Fruit fly (Drosophila melanogaster) whole organism, prepupa: ENCODE data around the gene TP53INP.
A peak's percentile ranks its signal among the peaks of the same experiment; 100 is the strongest.

Source experiments
- Blimp-1 ChIP-seq: fragments of 200-800 bp; sonication (Bioruptor generic); optimal IDR thresholded peaks from 3 replicates; lab custom pipeline; 2017; ENCODE audit warnings: missing biosample characterization, missing genetic modification characterization, mild to moderate bottlenecking, moderate library complexity, missing genetic modification reagents
- CG10631 ChIP-seq: fragments of 200-800 bp; sonication (Bioruptor generic); optimal IDR thresholded peaks from 2 replicates; lab custom pipeline; 2016; ENCODE audit warnings: missing biosample characterization, missing genetic modification characterization
- CG10669 ChIP-seq: fragments of 200-800 bp; sonication (Bioruptor generic); optimal IDR thresholded peaks from 3 replicates; lab custom pipeline; 2018; ENCODE audit warnings: missing biosample characterization, mild to moderate bottlenecking, missing genetic modification characterization, moderate library complexity
- CG11294 ChIP-seq: fragments of 200-800 bp; sonication (Bioruptor generic); IDR thresholded peaks from 2 replicates; pipeline ENCODE4 v1.3.6; 2022; ENCODE audit warnings: missing biosample characterization, missing genetic modification characterization
- CG11762 ChIP-seq: fragments of 200-800 bp; sonication (Bioruptor generic); optimal IDR thresholded peaks from 3 replicates; lab custom pipeline; 2016; ENCODE audit warnings: missing biosample characterization, missing genetic modification characterization; ENCODE audit not compliant: insufficient read depth
- CG11902 ChIP-seq: fragments of 200-800 bp; sonication (Bioruptor generic); optimal IDR thresholded peaks from 3 replicates; lab custom pipeline; 2016; ENCODE audit warnings: missing biosample characterization, missing genetic modification characterization
- CG15336 ChIP-seq: fragments of 200-800 bp; sonication (Bioruptor generic); IDR thresholded peaks from 2 replicates; pipeline ENCODE4 v1.3.6; 2022; ENCODE audit warnings: missing biosample characterization, missing genetic modification characterization
- CG3032 ChIP-seq: fragments of 200-800 bp; optimal IDR thresholded peaks from 2 replicates; lab custom pipeline; 2019; ENCODE audit warnings: missing biosample characterization, mild to moderate bottlenecking, missing genetic modification characterization, moderate library complexity
- CG31627 ChIP-seq: fragments of 200-800 bp; sonication (Bioruptor generic); optimal IDR thresholded peaks from 3 replicates; lab custom pipeline; 2016; ENCODE audit warnings: missing biosample characterization, missing genetic modification characterization
- CG32006 ChIP-seq: fragments of 200-800 bp; sonication (Bioruptor generic); optimal IDR thresholded peaks from 3 replicates; lab custom pipeline; 2017; ENCODE audit warnings: missing biosample characterization, mild to moderate bottlenecking, missing genetic modification characterization
- CG34406 ChIP-seq: fragments of 200-800 bp; sonication (Bioruptor generic); optimal IDR thresholded peaks from 3 replicates; lab custom pipeline; 2016; ENCODE audit warnings: missing biosample characterization, missing genetic modification characterization
- CG3919 ChIP-seq: fragments of 200-800 bp; sonication (Bioruptor generic); optimal IDR thresholded peaks from 3 replicates; lab custom pipeline; 2016; ENCODE audit warnings: missing biosample characterization, missing genetic modification characterization
- CG4318 ChIP-seq: fragments of 200-800 bp; sonication (Bioruptor generic); optimal IDR thresholded peaks from 3 replicates; lab custom pipeline; 2017; ENCODE audit warnings: missing biosample characterization, mild to moderate bottlenecking, missing genetic modification characterization
- CG6163 ChIP-seq: fragments of 200-800 bp; sonication (Bioruptor generic); IDR thresholded peaks from 3 replicates; pipeline ENCODE4 v1.3.6; 2022; ENCODE audit warnings: missing biosample characterization, missing genetic modification characterization
- CG6792 ChIP-seq: fragments of 200-800 bp; sonication (Bioruptor generic); optimal IDR thresholded peaks from 3 replicates; lab custom pipeline; 2016; ENCODE audit warnings: missing biosample characterization, missing genetic modification characterization
- CG6808 ChIP-seq: fragments of 200-800 bp; sonication (Bioruptor generic); optimal IDR thresholded peaks from 3 replicates; lab custom pipeline; 2017; ENCODE audit warnings: missing biosample characterization, missing genetic modification characterization, mild to moderate bottlenecking, moderate library complexity, missing genetic modification reagents
- CG8632 ChIP-seq: fragments of 200-800 bp; sonication (Bioruptor generic); optimal IDR thresholded peaks from 3 replicates; lab custom pipeline; 2016; ENCODE audit warnings: missing biosample characterization, missing genetic modification characterization
- CG9139 ChIP-seq: fragments of 200-800 bp; sonication (Bioruptor generic); optimal IDR thresholded peaks from 3 replicates; lab custom pipeline; 2017; ENCODE audit warnings: missing biosample characterization, mild to moderate bottlenecking, missing genetic modification characterization
- Eip75B ChIP-seq: fragments of 200-800 bp; sonication (Bioruptor generic); optimal IDR thresholded peaks from 3 replicates; lab custom pipeline; 2016; ENCODE audit warnings: missing biosample characterization, missing genetic modification characterization
- Eip78C ChIP-seq: fragments of 200-800 bp; sonication (Bioruptor generic); peaks from one replicate; lab custom pipeline; 2016; ENCODE audit warnings: missing biosample characterization, missing genetic modification characterization
- Ets21C ChIP-seq: fragments of 200-800 bp; sonication (Bioruptor generic); optimal IDR thresholded peaks from 3 replicates; lab custom pipeline; 2016; ENCODE audit warnings: missing biosample characterization, missing genetic modification characterization
- Ets96B ChIP-seq: fragments of 200-800 bp; optimal IDR thresholded peaks from 2 replicates; lab custom pipeline; 2019; ENCODE audit warnings: missing biosample characterization, mild to moderate bottlenecking, missing genetic modification characterization, moderate library complexity
- Hr4 ChIP-seq: fragments of 200-800 bp; sonication (Bioruptor generic); optimal IDR thresholded peaks from 3 replicates; lab custom pipeline; 2016; ENCODE audit warnings: missing biosample characterization, missing genetic modification characterization
- OdsH ChIP-seq: fragments of 200-800 bp; sonication (Bioruptor generic); optimal IDR thresholded peaks from 3 replicates; lab custom pipeline; 2016; ENCODE audit warnings: missing biosample characterization, missing genetic modification characterization
- Smox ChIP-seq: fragments of 200-800 bp; sonication (Bioruptor generic); optimal IDR thresholded peaks from 3 replicates; lab custom pipeline; 2016; ENCODE audit warnings: missing biosample characterization, missing genetic modification characterization
- Sox102F ChIP-seq: fragments of 200-800 bp; sonication (Bioruptor generic); optimal IDR thresholded peaks from 2 replicates; lab custom pipeline; 2016; ENCODE audit warnings: missing biosample characterization, mild to moderate bottlenecking, missing genetic modification characterization
- Sox14 ChIP-seq: fragments of 200-800 bp; sonication (Bioruptor generic); optimal IDR thresholded peaks from 3 replicates; lab custom pipeline; 2016; ENCODE audit warnings: missing biosample characterization, missing genetic modification characterization
- acj6 ChIP-seq: fragments of 200-800 bp; sonication (Bioruptor generic); optimal IDR thresholded peaks from 3 replicates; lab custom pipeline; 2016; ENCODE audit warnings: missing biosample characterization, missing genetic modification characterization
- cyc ChIP-seq: fragments of 200-800 bp; sonication (Bioruptor generic); optimal IDR thresholded peaks from 3 replicates; lab custom pipeline; 2016; ENCODE audit warnings: missing biosample characterization, missing genetic modification characterization
- dsx ChIP-seq: fragments of 200-800 bp; optimal IDR thresholded peaks from 3 replicates; lab custom pipeline; 2019; ENCODE audit warnings: missing biosample characterization, mild to moderate bottlenecking, missing genetic modification characterization, moderate library complexity; ENCODE audit not compliant: poor library complexity, severe bottlenecking
- eg ChIP-seq: fragments of 200-800 bp; sonication (Bioruptor generic); IDR thresholded peaks from 3 replicates; pipeline ENCODE4 v1.3.6; 2022; ENCODE audit warnings: missing biosample characterization, missing genetic modification characterization
- esn ChIP-seq: fragments of 200-800 bp; sonication (Bioruptor generic); optimal IDR thresholded peaks from 2 replicates; lab custom pipeline; 2016; ENCODE audit warnings: missing biosample characterization, mild to moderate bottlenecking, missing genetic modification characterization, moderate library complexity
- fd59A ChIP-seq: fragments of 200-800 bp; sonication (Bioruptor generic); optimal IDR thresholded peaks from 2 replicates; lab custom pipeline; 2017; ENCODE audit warnings: missing biosample characterization, mild to moderate bottlenecking, missing genetic modification characterization, missing genetic modification reagents
- fd85E ChIP-seq: fragments of 200-800 bp; sonication (Bioruptor generic); optimal IDR thresholded peaks from 3 replicates; lab custom pipeline; 2016; ENCODE audit warnings: missing biosample characterization, missing genetic modification characterization
- fkh ChIP-seq: fragments of 200-800 bp; sonication (Bioruptor generic); optimal IDR thresholded peaks from 3 replicates; lab custom pipeline; 2017; ENCODE audit warnings: missing biosample characterization, mild to moderate bottlenecking, missing genetic modification characterization, moderate library complexity
- net ChIP-seq: fragments of 200-800 bp; sonication (Bioruptor generic); optimal IDR thresholded peaks from 3 replicates; lab custom pipeline; 2016; ENCODE audit warnings: missing biosample characterization, missing genetic modification characterization
- pdm3 ChIP-seq: fragments of 200-800 bp; sonication (Bioruptor generic); optimal IDR thresholded peaks from 3 replicates; lab custom pipeline; 2016; ENCODE audit warnings: missing biosample characterization, missing genetic modification characterization
- spab ChIP-seq: fragments of 200-800 bp; sonication (Bioruptor generic); optimal IDR thresholded peaks from 2 replicates; lab custom pipeline; 2017; ENCODE audit warnings: missing biosample characterization, mild to moderate bottlenecking, missing genetic modification characterization, missing genetic modification reagents
- ss ChIP-seq, 2 experiments: fragments of 200-800 bp; sonication (Bioruptor generic); optimal IDR thresholded peaks; 2 replicates in 1 of 2; 3 replicates in 1 of 2; lab custom pipeline; 2017 to 2018; ENCODE audit warnings: mild to moderate bottlenecking in 2 of 2, missing biosample characterization in 2 of 2, missing genetic modification characterization in 2 of 2, moderate library complexity in 1 of 2
- svp ChIP-seq: fragments of 200-800 bp; sonication (Bioruptor generic); peaks from one replicate; lab custom pipeline; 2016; ENCODE audit warnings: missing biosample characterization, missing genetic modification characterization
- topi ChIP-seq: fragments of 200-800 bp; sonication (Bioruptor generic); optimal IDR thresholded peaks from 3 replicates; lab custom pipeline; 2016; ENCODE audit warnings: missing biosample characterization, missing genetic modification characterization

The TP53INP gene

dm6 chr3L:4371978-4372377, 34.8 kb upstream of the TP53INP start:
- TF ChIP-seq Ets21C (GFP tag; lab: Kevin White, UChicago) (no peak), pdm3 (GFP tag; lab: Kevin White, UChicago) (no peak), fd59A (GFP tag; lab: Kevin White, UChicago) (no peak), ss (GFP tag; optimal IDR thresholded peaks at IDR 0.05; lab: Kevin White, UChicago) (no peak), Eip78C (GFP tag; lab: Kevin White, UChicago) (no peak), CG6808 (GFP tag; lab: Kevin White, UChicago) (no peak), CG3919 (no peak), CG11294 (GFP tag; lab: Robert Waterston, UW) (no peak), acj6 (GFP tag; lab: Kevin White, UChicago) (no peak), fd85E (no peak), esn (GFP tag; lab: Kevin White, UChicago) (no peak), CG10631 (GFP tag; lab: Kevin White, UChicago) (no peak), Hr4 (GFP tag; lab: Kevin White, UChicago) (no peak)

dm6 chr3L:4375675-4376366, 30.9 kb upstream of the TP53INP start:
- TF ChIP-seq CG6163 (GFP tag; lab: Robert Waterston, UW): peak; percentile 16; the same call in 1 of the 3 replicates
- TF ChIP-seq CG6792 (GFP tag; lab: Kevin White, UChicago): no peak
- TF ChIP-seq CG11294 (GFP tag; lab: Robert Waterston, UW): 0 out of 2 replicates have a peak, but pooled peaks have one; percentile 7
- peak; percentile 13 for TF ChIP-seq Hr4 (GFP tag; lab: Kevin White, UChicago)
- TF ChIP-seq CG15336 (GFP tag; lab: Robert Waterston, UW): 0 out of 2 replicates have a peak, but pooled peaks have one; percentile 14
- peak; percentile 54 for TF ChIP-seq Eip78C (GFP tag; lab: Kevin White, UChicago)

dm6 chr3L:4377496-4377895, 29.2 kb upstream of the TP53INP start:
- TF ChIP-seq CG15336 (GFP tag; lab: Robert Waterston, UW): no peak
- no peak for TF ChIP-seq Sox102F (GFP tag; lab: Kevin White, UChicago)
- no peak for TF ChIP-seq Eip78C (GFP tag; lab: Kevin White, UChicago)
- TF ChIP-seq CG11762 (GFP tag; lab: Kevin White, UChicago): no peak
- TF ChIP-seq CG11902 (GFP tag; lab: Kevin White, UChicago): no peak
- TF ChIP-seq CG34406 (GFP tag; lab: Kevin White, UChicago): no peak
- TF ChIP-seq CG32006: no peak
- no peak for TF ChIP-seq spab (GFP tag; lab: Kevin White, UChicago)
- no peak for TF ChIP-seq CG3032 (tag; lab: Kevin White, UChicago)
- TF ChIP-seq Smox (GFP tag; lab: Kevin White, UChicago): no peak
- TF ChIP-seq Eip75B (GFP tag; lab: Kevin White, UChicago): no peak
- TF ChIP-seq ss (GFP tag; optimal IDR thresholded peaks at IDR 0.05; lab: Kevin White, UChicago): no peak
- no peak for TF ChIP-seq CG6792 (GFP tag; lab: Kevin White, UChicago)

dm6 chr3L:4378895-4379294, 27.8 kb upstream of the TP53INP start:
- TF ChIP-seq cyc (GFP tag; lab: Kevin White, UChicago) (peak; percentile 25), svp (peak; percentile 69), Hr4 (GFP tag; lab: Kevin White, UChicago) (peak; percentile 47), CG8632 (GFP tag; lab: Kevin White, UChicago) (peak; percentile 40), CG15336 (GFP tag; lab: Robert Waterston, UW) (peak; percentile 40; the same call in 1 of the 2 replicates), dsx (GFP tag; lab: Kevin White, UChicago) (peak; percentile 31), topi (GFP tag; lab: Kevin White, UChicago) (peak; percentile 46), fkh (GFP tag; lab: Kevin White, UChicago) (no peak), Sox102F (GFP tag; lab: Kevin White, UChicago) (peak; percentile 48), CG32006 (peak; percentile 62), acj6 (GFP tag; lab: Kevin White, UChicago) (peak; percentile 62), Smox (GFP tag; lab: Kevin White, UChicago) (peak; percentile 42), pdm3 (GFP tag; lab: Kevin White, UChicago) (peak; percentile 44), Blimp-1 (no peak), CG11294 (GFP tag; lab: Robert Waterston, UW) (no peak; the same call in 1 of the 2 replicates), fd59A (GFP tag; lab: Kevin White, UChicago) (peak; percentile 47), CG10669 (GFP tag; lab: Kevin White, UChicago) (peak; percentile 36), ss (GFP tag; optimal IDR thresholded peaks at IDR 0.05; lab: Kevin White, UChicago) (peak; percentile 19 to 54), CG4318 (GFP tag; lab: Kevin White, UChicago) (peak; percentile 9), net (peak; percentile 27), CG6808 (GFP tag; lab: Kevin White, UChicago) (peak; percentile 34), eg (GFP tag; lab: Robert Waterston, UW) (peak; percentile 24; the same call in 1 of the 3 replicates), OdsH (GFP tag; lab: Kevin White, UChicago) (peak; percentile 67), Ets96B (tag; lab: Kevin White, UChicago) (peak; percentile 35), CG9139 (GFP tag; lab: Kevin White, UChicago) (no peak), Sox14 (GFP tag; lab: Kevin White, UChicago) (peak; percentile 31), CG31627 (peak; percentile 57)
